Worm (Caenorhabditis elegans): ENCODE results near the gene vha-1.
A peak's percentile ranks its signal among the peaks of the same experiment; 100 is the strongest.

Gene vha-1

DNA sequence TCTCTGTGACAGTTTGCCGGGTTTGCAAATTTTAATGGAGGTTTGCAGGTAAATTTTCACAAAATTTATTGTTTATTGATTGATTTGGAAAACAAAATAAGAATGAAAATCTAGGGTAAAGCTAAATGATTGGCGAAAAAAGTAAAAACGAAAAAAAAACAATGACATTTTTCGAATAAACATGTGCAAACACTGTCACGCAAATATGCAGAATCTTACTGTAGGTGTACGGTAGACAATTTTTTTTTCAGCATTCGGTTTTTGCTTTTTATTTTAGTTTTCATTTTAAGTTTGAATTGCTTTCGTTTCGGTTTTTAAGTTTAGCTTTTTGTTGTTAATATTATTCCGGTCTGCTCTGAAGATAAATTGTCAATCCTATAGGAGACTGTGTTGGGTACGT lies 36.8 kb downstream of the vha-1 start:
- TF ChIP-seq tab-1 (GFP tag; IDR thresholded peaks at IDR 0.05) = no peak
- TF ChIP-seq flt-1 (GFP tag; IDR thresholded peaks at IDR 0.05) = no peak
- no peak for TF ChIP-seq med-1 (GFP tag; optimal IDR thresholded peaks at IDR 0.05; ENCODE audit: insufficient read depth)
- no peak for TF ChIP-seq klf-2 (GFP tag; conservative IDR thresholded peaks at IDR 0.05)
- no peak for TF ChIP-seq ztf-29 (GFP tag; IDR thresholded peaks at IDR 0.05)
- TF ChIP-seq ref-1 (GFP tag; conservative IDR thresholded peaks at IDR 0.05) = no peak
- TF ChIP-seq T22C8.4 (GFP tag; IDR thresholded peaks at IDR 0.05) = no peak
- no peak for TF ChIP-seq ztf-23 (GFP tag; IDR thresholded peaks at IDR 0.05)
- no peak for TF ChIP-seq cog-1 (tag; optimal IDR thresholded peaks at IDR 0.05)

ce11 chrIII:9818763-9819162 lies 37.7 kb downstream of the vha-1 start, which contains the start of gene panl-3:
panl-3 (plus strand) TSS chrIII:9819056.
- no peak for TF ChIP-seq tab-1 (GFP tag; IDR thresholded peaks at IDR 0.05)
- TF ChIP-seq ztf-23 (GFP tag; IDR thresholded peaks at IDR 0.05) = peak; percentile 70; the same call in 1 of the 2 replicates

ce11 chrIII:9822942-9823341 lies 41.9 kb downstream of the vha-1 start, which contains the start of gene arl-5:
arl-5 (plus strand) TSS chrIII:9823242.
- TF ChIP-seq ztf-29 (GFP tag; IDR thresholded peaks at IDR 0.05) (no peak), med-1 (GFP tag; optimal IDR thresholded peaks at IDR 0.05; ENCODE audit: insufficient read depth) (no peak), ztf-23 (GFP tag; IDR thresholded peaks at IDR 0.05) (no peak), flt-1 (GFP tag; IDR thresholded peaks at IDR 0.05) (no peak), T22C8.4 (GFP tag; IDR thresholded peaks at IDR 0.05) (no peak), klf-2 (GFP tag; conservative IDR thresholded peaks at IDR 0.05) (no peak), ref-1 (GFP tag; conservative IDR thresholded peaks at IDR 0.05) (no peak), tab-1 (GFP tag; IDR thresholded peaks at IDR 0.05) (no peak), cog-1 (tag; optimal IDR thresholded peaks at IDR 0.05) (no peak)

DNA sequence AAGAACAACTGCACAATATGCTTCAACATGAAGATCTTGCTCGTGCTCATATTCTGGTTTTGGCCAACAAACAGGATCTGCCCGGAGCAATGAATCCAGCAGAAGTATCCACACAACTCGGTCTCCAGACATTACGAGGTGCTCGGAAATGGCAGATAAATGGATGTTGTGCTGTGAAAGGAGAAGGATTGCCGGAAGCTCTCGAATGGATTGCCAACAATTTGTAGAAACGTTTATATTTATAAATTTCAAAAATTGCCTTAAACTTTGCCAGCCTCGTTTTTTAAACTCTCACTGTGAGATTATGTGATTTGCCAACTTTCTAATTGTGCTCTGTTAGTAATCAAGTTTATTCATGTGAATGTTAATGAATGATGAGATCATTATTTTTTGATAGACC lies 42.7 kb downstream of the vha-1 start:
- TF ChIP-seq klf-2 (GFP tag; conservative IDR thresholded peaks at IDR 0.05) (no peak), cog-1 (tag; optimal IDR thresholded peaks at IDR 0.05) (no peak), tab-1 (GFP tag; IDR thresholded peaks at IDR 0.05) (no peak), T22C8.4 (GFP tag; IDR thresholded peaks at IDR 0.05) (no peak)

DNA sequence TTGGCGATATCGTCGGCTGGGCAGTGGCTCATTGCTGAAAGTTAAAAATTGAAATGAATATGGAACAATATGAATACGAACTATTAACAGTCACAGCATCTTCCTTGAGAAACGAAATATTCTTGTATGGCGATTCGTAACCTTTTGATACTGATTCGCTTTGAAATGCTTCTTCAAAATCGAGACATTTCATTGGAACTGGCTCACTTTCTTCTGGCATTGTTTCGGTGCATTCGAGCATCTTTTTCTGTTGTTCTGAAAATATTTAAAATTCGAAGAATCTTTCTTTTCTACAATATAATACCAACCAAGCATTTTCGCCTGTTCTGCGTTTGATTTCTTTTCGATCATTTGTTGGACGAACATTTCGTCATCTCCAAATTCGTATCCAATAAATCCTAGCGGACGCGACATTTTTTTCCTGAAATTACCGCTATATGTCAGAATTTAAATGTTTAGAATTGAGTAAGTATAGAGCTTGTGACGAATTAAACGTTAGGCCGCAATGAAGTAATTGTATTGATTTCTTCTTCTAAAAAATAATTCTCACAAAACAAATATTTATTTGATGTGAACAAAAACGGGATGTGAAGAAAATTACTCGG lies 43.4 kb downstream of the vha-1 start, which contains the start of gene lin-52:
Gene lin-52 (minus strand): TSS at position 421 of the 605 bp plus-strand sequence.
- no peak for TF ChIP-seq flt-1 (GFP tag; IDR thresholded peaks at IDR 0.05)
- no peak for TF ChIP-seq ztf-29 (GFP tag; IDR thresholded peaks at IDR 0.05)
- no peak for TF ChIP-seq cog-1 (tag; optimal IDR thresholded peaks at IDR 0.05)

DNA sequence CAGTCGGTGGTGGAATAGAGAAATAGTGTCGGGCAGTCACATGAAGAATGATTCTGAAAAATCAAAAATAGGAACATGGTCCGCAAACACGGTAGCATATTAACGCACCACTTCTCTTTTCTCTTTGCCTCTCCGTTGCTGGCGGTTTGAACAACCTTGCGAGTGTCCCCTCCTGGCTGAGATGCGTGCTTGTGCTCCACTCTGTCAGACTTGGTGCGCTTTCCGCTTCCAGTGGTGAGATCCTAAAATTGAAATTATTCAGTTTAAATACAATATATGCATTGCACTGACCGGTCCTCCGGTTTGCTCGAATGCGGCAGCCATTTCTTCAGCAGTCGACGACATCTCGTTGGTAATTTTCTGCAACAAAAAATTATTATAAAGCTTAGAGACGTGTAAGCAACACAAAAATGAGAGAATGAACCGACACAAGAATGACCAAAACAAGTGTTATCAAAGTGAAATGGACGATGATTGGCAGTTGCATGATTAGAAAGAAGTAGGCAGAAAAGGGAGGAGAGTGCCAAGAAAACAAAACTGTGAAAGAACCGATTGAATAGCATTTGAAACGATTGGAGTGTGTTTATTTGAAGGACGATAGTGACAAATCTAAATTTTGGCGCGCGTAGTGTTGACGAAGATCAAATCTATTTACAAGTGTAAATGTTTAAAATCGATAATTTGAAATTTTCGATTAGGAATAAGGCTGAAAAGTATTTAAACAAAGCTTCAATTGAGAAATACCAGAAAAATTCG lies 44.2 kb downstream of the vha-1 start, which contains the start of gene ZK632.9:
Gene ZK632.9 (minus strand): TSS at position 360 of the 756 bp plus-strand sequence.
- TF ChIP-seq tab-1 (GFP tag; IDR thresholded peaks at IDR 0.05) = no peak
- TF ChIP-seq ztf-29 (GFP tag; IDR thresholded peaks at IDR 0.05) = 0 out of 2 replicates have a peak, but pooled peaks have one; percentile 38
- TF ChIP-seq ref-1 (GFP tag; conservative IDR thresholded peaks at IDR 0.05) = no peak

DNA sequence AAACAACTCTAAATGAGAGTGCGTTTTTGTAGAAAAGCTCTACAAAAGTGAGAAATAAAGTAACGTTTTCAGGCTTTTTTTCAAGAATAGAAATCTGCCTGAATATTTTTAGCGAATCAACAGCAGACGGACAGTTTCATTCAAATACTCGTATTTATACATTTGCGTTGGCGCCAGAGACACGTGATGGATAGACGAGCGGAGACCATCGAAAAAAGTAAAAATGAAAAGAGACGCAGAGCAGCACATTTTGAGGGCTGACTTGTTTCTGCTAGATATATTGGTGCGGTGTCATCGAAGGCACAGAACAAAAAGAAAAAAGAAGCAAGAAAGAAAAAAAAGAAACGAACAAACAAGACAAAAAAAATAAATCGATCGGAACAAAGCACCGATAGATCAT lies 45.0 kb downstream of the vha-1 start:
- TF ChIP-seq klf-2 (GFP tag; conservative IDR thresholded peaks at IDR 0.05) (no peak), T22C8.4 (GFP tag; IDR thresholded peaks at IDR 0.05) (no peak), flt-1 (GFP tag; IDR thresholded peaks at IDR 0.05) (no peak), cog-1 (tag; optimal IDR thresholded peaks at IDR 0.05) (no peak), tab-1 (GFP tag; IDR thresholded peaks at IDR 0.05) (no peak), ztf-23 (GFP tag; IDR thresholded peaks at IDR 0.05) (no peak), ref-1 (GFP tag; conservative IDR thresholded peaks at IDR 0.05) (no peak), ztf-29 (GFP tag; IDR thresholded peaks at IDR 0.05) (no peak), med-1 (GFP tag; optimal IDR thresholded peaks at IDR 0.05; ENCODE audit: insufficient read depth) (no peak)

DNA sequence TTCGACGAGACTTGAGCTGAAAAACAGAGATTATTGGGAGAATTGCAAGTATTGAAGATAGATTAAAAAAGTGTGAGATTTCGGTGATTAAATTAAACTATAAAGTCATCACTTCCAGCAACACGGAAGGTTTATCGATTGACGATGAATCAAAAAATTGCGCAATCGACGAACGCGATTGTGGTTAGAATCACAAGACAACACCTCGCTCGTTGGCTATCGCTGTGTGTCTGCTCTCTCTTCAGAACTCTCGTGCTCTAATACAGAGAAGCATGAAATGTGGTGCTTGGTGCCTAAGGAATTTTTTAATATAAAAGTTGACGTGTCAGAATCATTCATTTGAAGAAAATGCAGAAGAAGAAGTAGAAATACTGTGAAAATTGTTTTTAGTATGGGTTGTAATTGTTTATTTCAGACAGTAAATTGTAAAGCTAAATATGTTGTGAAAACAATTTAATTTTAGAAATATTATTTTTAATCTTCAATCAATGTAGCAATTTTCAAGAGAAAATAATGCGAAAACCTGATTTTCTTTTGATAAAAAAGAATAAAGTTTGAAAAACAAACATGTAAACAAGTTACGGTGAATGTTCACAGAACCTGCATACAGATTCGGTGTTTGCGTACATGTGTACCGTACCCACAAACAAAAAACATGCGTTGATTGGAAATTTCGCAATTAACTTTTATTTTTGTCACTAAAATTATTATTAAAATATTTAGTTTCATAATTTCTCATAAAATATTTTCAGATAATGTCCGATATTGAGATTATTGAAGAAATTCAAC lies 46.3 kb downstream of the vha-1 start, which contains the start of the genes ZK632.10 and ZK632.11:
Gene ZK632.10 (minus strand): TSS at position 560 of the 789 bp plus-strand sequence.
Gene ZK632.11 (plus strand): TSS at position 753 of the 789 bp plus-strand sequence.
- no peak for TF ChIP-seq ref-1 (GFP tag; conservative IDR thresholded peaks at IDR 0.05)
- TF ChIP-seq med-1 (GFP tag; optimal IDR thresholded peaks at IDR 0.05; ENCODE audit: insufficient read depth) = no peak
- TF ChIP-seq cog-1 (tag; optimal IDR thresholded peaks at IDR 0.05) = peak; percentile 0

ce11 chrIII:9830502-9830901 lies 49.4 kb downstream of the vha-1 start, which contains the start of gene ZK632.12:
ZK632.12 (plus strand) TSS chrIII:9830802.
- TF ChIP-seq cog-1 (tag; optimal IDR thresholded peaks at IDR 0.05) = no peak
- TF ChIP-seq tab-1 (GFP tag; IDR thresholded peaks at IDR 0.05) = no peak
- no peak for TF ChIP-seq med-1 (GFP tag; optimal IDR thresholded peaks at IDR 0.05; ENCODE audit: insufficient read depth)
- TF ChIP-seq ztf-23 (GFP tag; IDR thresholded peaks at IDR 0.05) = no peak
- TF ChIP-seq klf-2 (GFP tag; conservative IDR thresholded peaks at IDR 0.05) = no peak
- TF ChIP-seq ref-1 (GFP tag; conservative IDR thresholded peaks at IDR 0.05) = no peak
- TF ChIP-seq T22C8.4 (GFP tag; IDR thresholded peaks at IDR 0.05) = no peak
- no peak for TF ChIP-seq ztf-29 (GFP tag; IDR thresholded peaks at IDR 0.05)
- TF ChIP-seq flt-1 (GFP tag; IDR thresholded peaks at IDR 0.05) = no peak
